Worm (Caenorhabditis elegans): ENCODE results near the gene cnc-2.

cnc-2 gene

DNA sequence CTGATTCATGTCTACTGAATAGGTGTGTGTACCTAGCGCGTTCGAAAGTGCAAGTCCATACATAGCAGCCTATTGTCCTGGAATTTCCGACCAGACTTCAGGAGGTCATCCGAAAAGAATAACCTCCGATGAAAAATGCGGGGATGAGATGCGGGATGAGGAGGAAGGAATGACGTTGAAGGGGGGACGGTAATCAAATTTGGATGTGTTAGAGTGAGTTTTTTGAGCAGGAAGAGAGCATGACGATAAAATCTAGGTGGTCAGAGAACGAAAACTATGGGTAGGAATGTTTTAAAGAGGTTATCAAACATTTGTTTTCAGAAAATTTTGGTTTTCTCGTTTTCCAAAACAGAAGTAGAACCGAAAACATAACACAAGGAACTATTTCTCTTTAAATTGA is 36.0 kb upstream of the cnc-2 start:
- TF ChIP-seq lin-35 (GFP tag; optimal IDR thresholded peaks at IDR 0.05) (no peak), fkh-10 (GFP tag; optimal IDR thresholded peaks at IDR 0.05) (peak; percentile 94), mef-2 (tag; optimal IDR thresholded peaks at IDR 0.05) (no peak), nhr-90 (tag; optimal IDR thresholded peaks at IDR 0.05; ENCODE audit: poor library complexity) (no peak), lir-3 (tag; optimal IDR thresholded peaks at IDR 0.05; ENCODE audit: poor library complexity) (no peak), ets-5 (GFP tag; IDR thresholded peaks at IDR 0.05) (no peak), lin-14 (GFP tag; optimal IDR thresholded peaks at IDR 0.05) (peak; percentile 84), snpc-4 (tag; optimal IDR thresholded peaks at IDR 0.05) (no peak), unc-30 (tag; optimal IDR thresholded peaks at IDR 0.05) (no peak), nhr-20 (tag; optimal IDR thresholded peaks at IDR 0.05) (no peak), Y116A8C.19 (tag; optimal IDR thresholded peaks at IDR 0.05; ENCODE audit: borderline replicate concordance) (no peak), tlp-1 (tag; optimal IDR thresholded peaks at IDR 0.05) (no peak), nhr-12 (tag; optimal IDR thresholded peaks at IDR 0.05) (no peak), nhr-28 (tag; optimal IDR thresholded peaks at IDR 0.05) (no peak), unc-130 (tag; optimal IDR thresholded peaks at IDR 0.05) (no peak), ceh-8 (GFP tag; optimal IDR thresholded peaks at IDR 0.05) (no peak), sup-37 (GFP tag; optimal IDR thresholded peaks at IDR 0.05) (no peak), ceh-88 (GFP tag; IDR thresholded peaks at IDR 0.05) (no peak), ztf-11 (tag; optimal IDR thresholded peaks at IDR 0.05) (no peak), ztf-4 (tag; optimal IDR thresholded peaks at IDR 0.05) (no peak), sptf-1 (tag; optimal IDR thresholded peaks at IDR 0.05) (no peak), ces-1 (GFP tag; optimal IDR thresholded peaks at IDR 0.05) (peak; percentile 76)

DNA sequence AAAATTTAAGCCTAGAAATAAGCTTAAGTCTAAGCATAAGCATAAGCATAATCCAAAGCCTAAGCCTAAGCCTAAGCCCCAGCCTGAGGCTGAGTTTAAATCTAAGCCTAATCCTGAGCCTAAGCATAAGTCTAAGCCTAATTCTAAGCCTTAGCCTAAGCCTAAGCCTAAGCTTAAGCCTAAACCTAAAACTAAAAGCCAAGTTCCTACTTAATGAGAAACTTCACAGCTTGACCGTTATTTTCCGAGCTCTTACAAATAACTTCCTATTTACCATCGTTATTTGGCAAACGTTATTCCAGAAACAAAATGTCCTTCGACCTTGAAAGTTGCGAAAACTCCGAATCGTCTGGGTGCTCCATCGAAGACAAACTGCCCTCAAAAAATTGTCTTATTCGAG is 31.8 kb upstream of the cnc-2 start, which contains the start of gene C38C3.4:
Gene C38C3.4 (plus strand): TSS at position 301 of the 400 bp plus-strand sequence.
- TF ChIP-seq alr-1 (tag; optimal IDR thresholded peaks at IDR 0.05; ENCODE audit: borderline replicate concordance) (no peak), elt-2 (tag; optimal IDR thresholded peaks at IDR 0.05) (no peak), dpl-1 (GFP tag; optimal IDR thresholded peaks at IDR 0.05) (no peak), tlp-1 (tag; optimal IDR thresholded peaks at IDR 0.05) (no peak), nhr-28 (tag; optimal IDR thresholded peaks at IDR 0.05) (no peak)

DNA sequence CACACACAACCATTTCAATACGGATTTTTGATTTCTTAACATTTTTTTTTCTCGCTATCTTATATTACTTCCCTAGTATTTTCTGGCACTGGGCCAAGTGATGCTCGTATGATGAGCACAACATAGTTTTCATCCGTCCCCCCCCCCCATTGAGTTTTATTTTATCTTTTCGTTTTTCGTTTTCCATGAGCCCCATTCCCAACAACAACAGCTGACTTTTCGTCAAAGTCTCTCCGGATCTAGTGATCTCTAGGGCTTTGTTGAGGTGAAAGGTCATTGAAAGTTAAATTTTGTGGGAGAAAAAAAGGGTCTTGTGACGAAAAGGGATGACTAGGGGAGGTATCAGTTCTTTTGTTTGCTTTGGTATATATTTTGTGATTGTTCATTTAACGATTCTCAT is 30.9 kb upstream of the cnc-2 start:
- TF ChIP-seq tbx-2 (tag; optimal IDR thresholded peaks at IDR 0.05) (peak; percentile 37), lin-39 (tag; optimal IDR thresholded peaks at IDR 0.05) (peak; percentile 63), lin-35 (GFP tag; optimal IDR thresholded peaks at IDR 0.05) (no peak), nhr-71 (tag; optimal IDR thresholded peaks at IDR 0.05) (peak; percentile 88), rnt-1 (tag; optimal IDR thresholded peaks at IDR 0.05) (peak; percentile 83), nhr-19 (GFP tag; conservative IDR thresholded peaks at IDR 0.05) (peak; percentile 74), irx-1 (tag; optimal IDR thresholded peaks at IDR 0.05) (peak; percentile 11), efl-1 (optimal IDR thresholded peaks at IDR 0.05) (peak in 1 of 2 experiments; percentile 29), efl-1 (GFP tag; optimal IDR thresholded peaks at IDR 0.05 in 1 of 2) (peak in 1 of 2 experiments; percentile 83), egl-27 (tag; optimal IDR thresholded peaks at IDR 0.05) (no peak), lsy-2 (tag; optimal IDR thresholded peaks at IDR 0.05) (peak in 1 of 2 experiments; percentile 52), mep-1 (tag; optimal IDR thresholded peaks at IDR 0.05) (peak; percentile 5), swsn-7 (tag; optimal IDR thresholded peaks at IDR 0.05) (peak; percentile 31), nhr-20 (tag; optimal IDR thresholded peaks at IDR 0.05) (peak; percentile 58), unc-130 (tag; optimal IDR thresholded peaks at IDR 0.05) (peak; percentile 58), pag-3 (tag; optimal IDR thresholded peaks at IDR 0.05; ENCODE audit: borderline replicate concordance, insufficient read depth) (peak; percentile 20), fos-1 (tag; optimal IDR thresholded peaks at IDR 0.05) (no peak), mab-9 (GFP tag; IDR thresholded peaks at IDR 0.05) (no peak), snu-23 (GFP tag; optimal IDR thresholded peaks at IDR 0.05) (peak; percentile 41), elt-3 (tag; optimal IDR thresholded peaks at IDR 0.05) (no peak), mef-2 (tag; optimal IDR thresholded peaks at IDR 0.05) (peak; percentile 26), lin-14 (GFP tag; optimal IDR thresholded peaks at IDR 0.05) (peak; percentile 97)

All from whole organism, L1 larva.